Worm (Caenorhabditis elegans) whole organism, early embryonic: ENCODE results near the gene hlh-32.
"Not testable (repeated sequence)": the region's sequence is repeated elsewhere in the genome, so short reads cannot be mapped to it uniquely, and the experiment has no call there.

ENCODE experiments used
- B0310.2 ChIP-seq: sonication (generic microtip); optimal IDR thresholded peaks from 2 replicates; lab custom pipeline; 2016; ENCODE audit warnings: mild to moderate bottlenecking, missing genetic modification characterization, missing compliant biosample characterization
- F13C5.2 ChIP-seq: sonication (generic microtip); optimal IDR thresholded peaks from 2 replicates; lab custom pipeline; 2017; ENCODE audit warnings: mild to moderate bottlenecking, missing genetic modification characterization, inconsistent platforms, missing compliant biosample characterization
- aly-1 ChIP-seq: sonication (generic microtip); optimal IDR thresholded peaks from 2 replicates; lab custom pipeline; 2016; ENCODE audit warnings: missing genetic modification characterization, missing compliant biosample characterization
- ama-1 ChIP-seq: fragments of 150-350 bp; optimal IDR thresholded peaks from 2 replicates; lab custom pipeline; 2014
- ceh-36 ChIP-seq: sonication (generic microtip); optimal IDR thresholded peaks from 2 replicates; lab custom pipeline; 2016; ENCODE audit warnings: missing genetic modification characterization, inconsistent platforms, missing compliant biosample characterization
- flt-1 ChIP-seq: fragments of 200-800 bp; sonication (Bioruptor generic); IDR thresholded peaks from 2 replicates; pipeline ENCODE4 v1.3.6; 2022; ENCODE audit warnings: missing genetic modification characterization, missing compliant biosample characterization
- hmg-4 ChIP-seq: fragments of 200-800 bp; sonication (Bioruptor generic); optimal IDR thresholded peaks from 2 replicates; lab custom pipeline; 2018; ENCODE audit warnings: mild to moderate bottlenecking, missing genetic modification characterization, missing compliant biosample characterization
- tbx-37 ChIP-seq: fragments of 200-800 bp; sonication (Bioruptor generic); conservative IDR thresholded peaks from 2 replicates; pipeline ENCODE4 v1.3.6; 2022; ENCODE audit warnings: missing genetic modification reagents, missing genetic modification characterization, missing compliant biosample characterization
- tra-4 ChIP-seq: sonication (generic microtip); optimal IDR thresholded peaks from 2 replicates; lab custom pipeline; 2017; ENCODE audit warnings: missing genetic modification characterization, missing compliant biosample characterization

DNA sequence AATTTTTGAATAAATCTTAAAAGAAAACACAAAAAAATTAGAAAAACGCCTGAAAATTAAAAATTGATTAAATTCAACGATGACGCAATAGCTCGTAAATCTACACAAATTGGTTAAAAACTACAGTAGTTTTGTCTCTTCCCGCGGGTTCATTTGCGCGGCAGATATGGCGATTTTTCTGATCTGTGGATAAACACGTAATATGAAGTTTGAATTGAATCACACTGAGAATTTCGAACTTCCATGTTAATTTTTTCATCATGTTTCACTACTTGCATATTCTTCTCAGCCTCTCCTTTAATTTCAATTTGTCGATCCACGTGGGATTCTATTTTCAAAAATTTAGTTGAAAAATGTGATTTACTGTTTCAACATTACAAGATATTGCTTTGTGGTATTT, 35.1 kb downstream of the hlh-32 start:
- TF ChIP-seq F13C5.2; ceh-36; tra-4 (tag; lab: Kevin White, UChicago); flt-1 (GFP tag; lab: Robert Waterston, UW); hmg-4; B0310.2 (tag; lab: Kevin White, UChicago); ama-1 (lab: Kevin White, UChicago); tbx-37; aly-1 (tag; lab: Kevin White, UChicago): not testable (repeated sequence)
